Worm (Caenorhabditis elegans): ENCODE data around the gene mup-2.

Gene mup-2

ce11 chrX:6405905-6406304 lies 4.1 kb downstream of the mup-2 start:
- TF ChIP-seq hmg-4 (GFP tag; optimal IDR thresholded peaks at IDR 0.05) = no peak
- no peak for TF ChIP-seq ceh-36 (tag; optimal IDR thresholded peaks at IDR 0.05)
- TF ChIP-seq aly-1 (tag; optimal IDR thresholded peaks at IDR 0.05) = no peak
- no peak for TF ChIP-seq scrt-1 (GFP tag; IDR thresholded peaks at IDR 0.05)
- TF ChIP-seq tbx-37 (GFP tag; conservative IDR thresholded peaks at IDR 0.05) = no peak
- no peak for TF ChIP-seq B0310.2 (tag; optimal IDR thresholded peaks at IDR 0.05)
- TF ChIP-seq tbx-11 (GFP tag; IDR thresholded peaks at IDR 0.05) = no peak
- no peak for TF ChIP-seq tra-4 (tag; optimal IDR thresholded peaks at IDR 0.05)

ce11 chrX:6403122-6403521 lies 6.9 kb downstream of the mup-2 start, which contains the start of gene glt-4:
TSS of gene glt-4 (plus strand) at chrX:6403422.
- TF ChIP-seq hmg-4 (GFP tag; optimal IDR thresholded peaks at IDR 0.05) = no peak
- TF ChIP-seq ets-7 (tag; optimal IDR thresholded peaks at IDR 0.05) = no peak
- TF ChIP-seq ama-1 (optimal IDR thresholded peaks at IDR 0.05) = no peak
- TF ChIP-seq sea-1 (GFP tag; conservative IDR thresholded peaks at IDR 0.05) = no peak
- no peak for TF ChIP-seq flt-1 (GFP tag; IDR thresholded peaks at IDR 0.05)
- TF ChIP-seq F13C5.2 (tag; optimal IDR thresholded peaks at IDR 0.05) = no peak
- no peak for TF ChIP-seq scrt-1 (GFP tag; IDR thresholded peaks at IDR 0.05)
- TF ChIP-seq B0310.2 (tag; optimal IDR thresholded peaks at IDR 0.05) = no peak
- TF ChIP-seq aly-1 (tag; optimal IDR thresholded peaks at IDR 0.05) = no peak
- TF ChIP-seq hmbx-1 (tag; optimal IDR thresholded peaks at IDR 0.05) = no peak
- TF ChIP-seq tbx-11 (GFP tag; IDR thresholded peaks at IDR 0.05) = no peak
- no peak for TF ChIP-seq tbx-37 (GFP tag; conservative IDR thresholded peaks at IDR 0.05)
- TF ChIP-seq ceh-36 (tag; optimal IDR thresholded peaks at IDR 0.05) = no peak
- TF ChIP-seq ceh-13 (GFP tag; optimal IDR thresholded peaks at IDR 0.05) = no peak
- no peak for TF ChIP-seq hnd-1 (tag; optimal IDR thresholded peaks at IDR 0.05)
- TF ChIP-seq pes-1 (GFP tag; IDR thresholded peaks at IDR 0.05) = no peak
- no peak for TF ChIP-seq tra-4 (tag; optimal IDR thresholded peaks at IDR 0.05)

- TF ChIP-seq ceh-36 (tag; optimal IDR thresholded peaks at IDR 0.05) = no peak
- no peak for TF ChIP-seq flt-1 (GFP tag; IDR thresholded peaks at IDR 0.05)
- TF ChIP-seq hmg-4 (GFP tag; optimal IDR thresholded peaks at IDR 0.05) = no peak
Observed at ce11 chrX:6399450-6399849, 10.6 kb downstream of the mup-2 start.

ce11 chrX:6391491-6391890 lies 18.5 kb downstream of the mup-2 start, which contains the start of gene igcm-2:
TSS of gene igcm-2 (minus strand) at chrX:6391591.
- TF ChIP-seq sea-1 (GFP tag; conservative IDR thresholded peaks at IDR 0.05) = no peak
- TF ChIP-seq ceh-13 (GFP tag; optimal IDR thresholded peaks at IDR 0.05) = no peak
- TF ChIP-seq ceh-36 (tag; optimal IDR thresholded peaks at IDR 0.05) = no peak
- no peak for TF ChIP-seq hmbx-1 (tag; optimal IDR thresholded peaks at IDR 0.05)
- no peak for TF ChIP-seq F13C5.2 (tag; optimal IDR thresholded peaks at IDR 0.05)
- TF ChIP-seq hnd-1 (tag; optimal IDR thresholded peaks at IDR 0.05) = no peak
- TF ChIP-seq tbx-11 (GFP tag; IDR thresholded peaks at IDR 0.05) = no peak
- TF ChIP-seq tbx-37 (GFP tag; conservative IDR thresholded peaks at IDR 0.05) = no peak
- no peak for TF ChIP-seq tra-4 (tag; optimal IDR thresholded peaks at IDR 0.05)
- TF ChIP-seq pes-1 (GFP tag; IDR thresholded peaks at IDR 0.05) = no peak
- TF ChIP-seq ama-1 (optimal IDR thresholded peaks at IDR 0.05) = no peak
- no peak for TF ChIP-seq hmg-4 (GFP tag; optimal IDR thresholded peaks at IDR 0.05)
- TF ChIP-seq aly-1 (tag; optimal IDR thresholded peaks at IDR 0.05) = no peak
- TF ChIP-seq scrt-1 (GFP tag; IDR thresholded peaks at IDR 0.05) = no peak

DNA sequence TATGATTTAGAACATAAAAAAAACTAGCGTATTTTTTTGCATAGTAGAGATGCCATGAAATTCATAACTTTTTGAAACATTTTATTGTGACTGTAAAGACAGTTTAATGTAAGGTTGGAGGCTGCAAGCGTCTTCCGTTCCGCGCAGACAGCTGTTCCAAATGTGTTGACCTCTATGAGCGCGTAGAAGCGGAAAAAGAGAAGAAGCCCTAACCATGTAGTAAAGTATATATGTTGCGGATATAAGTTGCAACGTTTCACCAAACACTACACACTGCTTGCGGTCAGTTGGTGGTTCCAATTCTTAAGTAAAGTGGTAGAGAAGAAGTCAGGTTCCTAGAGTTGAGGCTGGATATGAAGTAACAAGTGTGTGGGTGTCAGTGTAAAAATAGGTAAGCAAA lies 21.4 kb downstream of the mup-2 start:
- TF ChIP-seq hmg-4 (GFP tag; optimal IDR thresholded peaks at IDR 0.05) = no peak
- TF ChIP-seq hmbx-1 (tag; optimal IDR thresholded peaks at IDR 0.05) = no peak
- TF ChIP-seq tra-4 (tag; optimal IDR thresholded peaks at IDR 0.05) = no peak
- TF ChIP-seq tbx-37 (GFP tag; conservative IDR thresholded peaks at IDR 0.05) = no peak
- TF ChIP-seq F13C5.2 (tag; optimal IDR thresholded peaks at IDR 0.05) = no peak
- no peak for TF ChIP-seq ets-7 (tag; optimal IDR thresholded peaks at IDR 0.05)
- TF ChIP-seq pes-1 (GFP tag; IDR thresholded peaks at IDR 0.05) = no peak
- TF ChIP-seq scrt-1 (GFP tag; IDR thresholded peaks at IDR 0.05) = no peak
- TF ChIP-seq ama-1 (optimal IDR thresholded peaks at IDR 0.05) = no peak
- TF ChIP-seq aly-1 (tag; optimal IDR thresholded peaks at IDR 0.05) = no peak
- TF ChIP-seq hnd-1 (tag; optimal IDR thresholded peaks at IDR 0.05) = no peak
- TF ChIP-seq B0310.2 (tag; optimal IDR thresholded peaks at IDR 0.05) = no peak
- no peak for TF ChIP-seq flt-1 (GFP tag; IDR thresholded peaks at IDR 0.05)

- TF ChIP-seq ets-7 (tag; optimal IDR thresholded peaks at IDR 0.05) (no peak), pes-1 (GFP tag; IDR thresholded peaks at IDR 0.05) (no peak), hmbx-1 (tag; optimal IDR thresholded peaks at IDR 0.05) (no peak), scrt-1 (GFP tag; IDR thresholded peaks at IDR 0.05) (no peak), ceh-13 (GFP tag; optimal IDR thresholded peaks at IDR 0.05) (no peak), ama-1 (optimal IDR thresholded peaks at IDR 0.05) (no peak), aly-1 (tag; optimal IDR thresholded peaks at IDR 0.05) (no peak), tbx-37 (GFP tag; conservative IDR thresholded peaks at IDR 0.05) (no peak), B0310.2 (tag; optimal IDR thresholded peaks at IDR 0.05) (no peak), hnd-1 (tag; optimal IDR thresholded peaks at IDR 0.05) (no peak)
Observed at ce11 chrX:6385185-6385584, 24.8 kb downstream of the mup-2 start, which contains the start of gene igdb-3. TSS of gene igdb-3 (plus strand) at chrX:6385485.

DNA sequence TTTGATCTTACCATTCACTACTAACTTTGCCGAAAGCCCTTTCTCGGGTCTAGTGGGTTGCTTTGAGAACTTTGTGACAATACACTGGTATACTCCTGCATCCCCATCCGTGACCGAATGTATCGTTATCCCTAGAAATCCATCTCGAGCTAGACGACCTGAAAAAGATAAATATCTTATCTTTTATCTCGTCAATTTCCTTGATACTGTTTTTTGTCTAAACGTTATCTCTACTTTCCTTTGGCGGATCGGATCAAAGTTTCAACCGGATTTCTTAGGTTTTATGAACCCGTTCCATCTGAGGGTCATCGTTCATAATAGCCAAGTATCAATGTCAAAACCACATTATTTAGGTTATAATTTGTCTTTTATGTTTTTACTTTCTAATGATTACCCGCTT lies 25.5 kb downstream of the mup-2 start:
- TF ChIP-seq flt-1 (GFP tag; IDR thresholded peaks at IDR 0.05) = no peak
- no peak for TF ChIP-seq hmg-4 (GFP tag; optimal IDR thresholded peaks at IDR 0.05)
- no peak for TF ChIP-seq tbx-37 (GFP tag; conservative IDR thresholded peaks at IDR 0.05)
- TF ChIP-seq ets-7 (tag; optimal IDR thresholded peaks at IDR 0.05) = no peak
- no peak for TF ChIP-seq tra-4 (tag; optimal IDR thresholded peaks at IDR 0.05)
- no peak for TF ChIP-seq ceh-36 (tag; optimal IDR thresholded peaks at IDR 0.05)
- TF ChIP-seq F13C5.2 (tag; optimal IDR thresholded peaks at IDR 0.05) = no peak
- TF ChIP-seq sea-1 (GFP tag; conservative IDR thresholded peaks at IDR 0.05) = no peak
- no peak for TF ChIP-seq pes-1 (GFP tag; IDR thresholded peaks at IDR 0.05)
- no peak for TF ChIP-seq hmbx-1 (tag; optimal IDR thresholded peaks at IDR 0.05)
- TF ChIP-seq scrt-1 (GFP tag; IDR thresholded peaks at IDR 0.05) = no peak
- no peak for TF ChIP-seq hnd-1 (tag; optimal IDR thresholded peaks at IDR 0.05)
- no peak for TF ChIP-seq B0310.2 (tag; optimal IDR thresholded peaks at IDR 0.05)
- TF ChIP-seq tbx-11 (GFP tag; IDR thresholded peaks at IDR 0.05) = no peak

- TF ChIP-seq hmg-4 (GFP tag; optimal IDR thresholded peaks at IDR 0.05) = no peak
- TF ChIP-seq F13C5.2 (tag; optimal IDR thresholded peaks at IDR 0.05) = no peak
Observed at ce11 chrX:6382930-6383329, 27.1 kb downstream of the mup-2 start.
